Fruit fly (Drosophila melanogaster): ENCODE measurements around the gene CG43845.

The CG43845 gene

dm6 chr3R:5524804-5525203, 1.9 kb upstream of the CG43845 start:
- TF ChIP-seq Dfd (GFP tag; optimal IDR thresholded peaks at IDR 0.05) (no peak), Vsx2 (GFP tag; optimal IDR thresholded peaks at IDR 0.05; ENCODE audit: partially characterized antibody) (no peak), foxo (GFP tag; optimal IDR thresholded peaks at IDR 0.05) (no peak), CrebA (GFP tag; optimal IDR thresholded peaks at IDR 0.05; ENCODE audit: borderline replicate concordance) (no peak), dl (GFP tag; optimal IDR thresholded peaks at IDR 0.05; ENCODE audit: insufficient read depth in 1 of 2, partially characterized antibody in 2 of 2) (no peak), Hr83 (GFP tag; optimal IDR thresholded peaks at IDR 0.05; ENCODE audit: poor library complexity, severe bottlenecking) (no peak), tai (GFP tag; optimal IDR thresholded peaks at IDR 0.05) (no peak), dmrt93B (GFP tag; optimal IDR thresholded peaks at IDR 0.05) (no peak), fru (GFP tag; optimal IDR thresholded peaks at IDR 0.05) (no peak), CG9705 (GFP tag; optimal IDR thresholded peaks at IDR 0.05) (no peak)

dm6 chr3R:5520566-5520965, 2.4 kb downstream of the CG43845 start:
- TF ChIP-seq fru (GFP tag; optimal IDR thresholded peaks at IDR 0.05), result no peak
- TF ChIP-seq Dfd (GFP tag; optimal IDR thresholded peaks at IDR 0.05), result no peak
- TF ChIP-seq foxo (GFP tag; optimal IDR thresholded peaks at IDR 0.05), result no peak
- TF ChIP-seq N (GFP tag; optimal IDR thresholded peaks at IDR 0.05), result no peak
- no peak for TF ChIP-seq psq (GFP tag; optimal IDR thresholded peaks at IDR 0.05)
- no peak for TF ChIP-seq Hr78 (GFP tag; optimal IDR thresholded peaks at IDR 0.05)
- no peak for TF ChIP-seq Vsx2 (GFP tag; optimal IDR thresholded peaks at IDR 0.05; ENCODE audit: partially characterized antibody)
- TF ChIP-seq lola (GFP tag; optimal IDR thresholded peaks at IDR 0.05), result no peak
- TF ChIP-seq Sp1 (GFP tag; optimal IDR thresholded peaks at IDR 0.05), result no peak
- no peak for TF ChIP-seq Myc (optimal IDR thresholded peaks at IDR 0.05)

- no peak for TF ChIP-seq Rel (GFP tag; optimal IDR thresholded peaks at IDR 0.05)
- TF ChIP-seq Rel (tag; optimal IDR thresholded peaks at IDR 0.05), result peak; percentile 67
- TF ChIP-seq rgr (GFP tag; optimal IDR thresholded peaks at IDR 0.05), result no peak
These were observed 3.1 kb downstream of the CG43845 start for dm6 chr3R:5519789-5520188.

- TF ChIP-seq sv (GFP tag; optimal IDR thresholded peaks at IDR 0.05) (no peak), Dfd (GFP tag; optimal IDR thresholded peaks at IDR 0.05) (no peak), CG9705 (GFP tag; optimal IDR thresholded peaks at IDR 0.05) (no peak), GATAd (GFP tag; optimal IDR thresholded peaks at IDR 0.05) (no peak), Jra (GFP tag; optimal IDR thresholded peaks at IDR 0.05) (no peak), Rel (GFP tag; optimal IDR thresholded peaks at IDR 0.05) (no peak), Rel (tag; optimal IDR thresholded peaks at IDR 0.05) (no peak), Hr78 (GFP tag; optimal IDR thresholded peaks at IDR 0.05) (no peak), br (GFP tag; optimal IDR thresholded peaks at IDR 0.05) (peak; percentile 24), woc (GFP tag; optimal IDR thresholded peaks at IDR 0.05) (peak; percentile 60), tai (GFP tag; optimal IDR thresholded peaks at IDR 0.05) (no peak), Hnf4 (GFP tag; optimal IDR thresholded peaks at IDR 0.05) (no peak), OdsH (GFP tag; optimal IDR thresholded peaks at IDR 0.05) (peak; percentile 39), pan (optimal IDR thresholded peaks at IDR 0.05) (no peak), dmrt93B (GFP tag; optimal IDR thresholded peaks at IDR 0.05) (peak; percentile 8), Dif (GFP tag; optimal IDR thresholded peaks at IDR 0.05; ENCODE audit: partially characterized antibody) (no peak), CrebA (GFP tag; optimal IDR thresholded peaks at IDR 0.05; ENCODE audit: borderline replicate concordance) (no peak), N (GFP tag; optimal IDR thresholded peaks at IDR 0.05) (no peak), Mio (GFP tag; optimal IDR thresholded peaks at IDR 0.05) (no peak), ey (GFP tag; optimal IDR thresholded peaks at IDR 0.05) (peak; percentile 40), psq (GFP tag; optimal IDR thresholded peaks at IDR 0.05) (peak; percentile 30), Sp1 (GFP tag; optimal IDR thresholded peaks at IDR 0.05) (no peak), jim (GFP tag; optimal IDR thresholded peaks at IDR 0.05) (no peak), h (GFP tag; optimal IDR thresholded peaks at IDR 0.05) (peak; percentile 35), CG32264 (GFP tag; optimal IDR thresholded peaks at IDR 0.05) (no peak), dsf (GFP tag; optimal IDR thresholded peaks at IDR 0.05; ENCODE audit: borderline replicate concordance) (no peak), dl (GFP tag; optimal IDR thresholded peaks at IDR 0.05; ENCODE audit: insufficient read depth in 1 of 2, partially characterized antibody in 2 of 2) (no peak), usp (GFP tag; optimal IDR thresholded peaks at IDR 0.05) (no peak), Myc (optimal IDR thresholded peaks at IDR 0.05) (no peak), Vsx2 (GFP tag; optimal IDR thresholded peaks at IDR 0.05; ENCODE audit: partially characterized antibody) (no peak), sage (GFP tag; optimal IDR thresholded peaks at IDR 0.05) (no peak), brk (GFP tag; optimal IDR thresholded peaks at IDR 0.05) (no peak), foxo (GFP tag; optimal IDR thresholded peaks at IDR 0.05) (peak in 1 of 2 experiments; percentile 62), rgr (GFP tag; optimal IDR thresholded peaks at IDR 0.05) (peak; percentile 37), Abd-B (GFP tag; optimal IDR thresholded peaks at IDR 0.05) (no peak), Hr83 (GFP tag; optimal IDR thresholded peaks at IDR 0.05; ENCODE audit: poor library complexity, severe bottlenecking) (no peak), HLH106 (tag; optimal IDR thresholded peaks at IDR 0.05) (peak; percentile 48), fru (GFP tag; optimal IDR thresholded peaks at IDR 0.05) (peak; percentile 55), lola (GFP tag; optimal IDR thresholded peaks at IDR 0.05) (no peak)
These were observed 4.3 kb downstream of the CG43845 start for dm6 chr3R:5518627-5519026.

Measured in whole organism, wandering third instar larva.